Fruit fly (Drosophila melanogaster) whole organism, adult: ENCODE measurements around the gene Cow.

Experiments
- CG11617 ChIP-seq: fragments of 200-800 bp; sonication (Bioruptor generic); optimal IDR thresholded peaks from 2 replicates; lab custom pipeline; 2017; ENCODE audit warnings: mild to moderate bottlenecking, missing biosample characterization, missing genetic modification reagents, missing genetic modification characterization
- CG12768 ChIP-seq: fragments of 200-800 bp; sonication (Bioruptor generic); optimal IDR thresholded peaks from 2 replicates; lab custom pipeline; 2017; ENCODE audit warnings: missing biosample characterization, missing genetic modification characterization, mild to moderate bottlenecking, moderate library complexity, missing genetic modification reagents
- CG1620 ChIP-seq: fragments of 200-800 bp; sonication (Bioruptor generic); optimal IDR thresholded peaks from 2 replicates; lab custom pipeline; 2016; ENCODE audit warnings: missing biosample characterization, missing genetic modification characterization
- CG33017 ChIP-seq: fragments of 200-800 bp; sonication (Bioruptor generic); optimal IDR thresholded peaks from 2 replicates; lab custom pipeline; 2018; ENCODE audit warnings: missing biosample characterization, mild to moderate bottlenecking, missing genetic modification characterization, moderate library complexity
- CG5204 ChIP-seq: fragments of 200-800 bp; sonication (Bioruptor generic); optimal IDR thresholded peaks from 2 replicates; lab custom pipeline; 2016; ENCODE audit warnings: missing biosample characterization, missing genetic modification characterization
- CG7045 ChIP-seq: fragments of 200-800 bp; sonication (Bioruptor generic); optimal IDR thresholded peaks from 2 replicates; lab custom pipeline; 2017; ENCODE audit warnings: missing biosample characterization, mild to moderate bottlenecking, missing genetic modification characterization
- CG7101 ChIP-seq: fragments of 200-800 bp; sonication (Bioruptor generic); optimal IDR thresholded peaks from 2 replicates; lab custom pipeline; 2018; ENCODE audit warnings: missing biosample characterization, mild to moderate bottlenecking, missing genetic modification characterization, moderate library complexity
- Clk ChIP-seq: fragments of 200-800 bp; sonication (Bioruptor generic); optimal IDR thresholded peaks from 2 replicates; lab custom pipeline; 2017; ENCODE audit warnings: missing biosample characterization, missing genetic modification characterization
- Crg-1 ChIP-seq: fragments of 200-800 bp; sonication (Bioruptor generic); optimal IDR thresholded peaks from 2 replicates; lab custom pipeline; 2016; ENCODE audit warnings: missing biosample characterization, missing genetic modification characterization
- Hr96 ChIP-seq: fragments of 200-800 bp; sonication (Bioruptor generic); optimal IDR thresholded peaks from 2 replicates; lab custom pipeline; 2016; ENCODE audit warnings: missing biosample characterization, missing genetic modification characterization
- Mnt ChIP-seq: fragments of 200-800 bp; sonication (Bioruptor generic); optimal IDR thresholded peaks from 2 replicates; lab custom pipeline; 2016; ENCODE audit warnings: missing biosample characterization, mild to moderate bottlenecking, missing genetic modification characterization
- bab1 ChIP-seq: fragments of 200-800 bp; sonication (Bioruptor generic); optimal IDR thresholded peaks from 3 replicates; lab custom pipeline; 2019; ENCODE audit warnings: missing biosample characterization, mild to moderate bottlenecking, missing genetic modification characterization, moderate library complexity
- cic ChIP-seq: fragments of 200-800 bp; sonication (Bioruptor generic); optimal IDR thresholded peaks from 2 replicates; lab custom pipeline; 2017; ENCODE audit warnings: missing biosample characterization, mild to moderate bottlenecking, missing genetic modification characterization, moderate library complexity
- cnc ChIP-seq, 2 experiments: fragments of >200 bp; optimal IDR thresholded peaks; 2 replicates each; lab custom pipeline; 2017
- kay ChIP-seq: fragments of 200-800 bp; sonication (Bioruptor generic); peaks from one replicate; lab custom pipeline; 2016; ENCODE audit warnings: missing biosample characterization, missing genetic modification characterization, borderline replicate concordance
- ovo ChIP-seq: fragments of 200-800 bp; sonication (Bioruptor generic); optimal IDR thresholded peaks from 2 replicates; lab custom pipeline; 2016; ENCODE audit warnings: missing biosample characterization, missing genetic modification characterization
- pad ChIP-seq: fragments of 200-800 bp; sonication (Bioruptor generic); optimal IDR thresholded peaks from 3 replicates; lab custom pipeline; 2017; ENCODE audit warnings: missing biosample characterization, missing genetic modification characterization, mild to moderate bottlenecking, moderate library complexity, missing genetic modification reagents
- tj ChIP-seq: fragments of 200-800 bp; sonication (Bioruptor generic); optimal IDR thresholded peaks from 3 replicates; lab custom pipeline; 2017; ENCODE audit warnings: missing biosample characterization, mild to moderate bottlenecking, missing genetic modification characterization, moderate library complexity
- toe ChIP-seq: fragments of 200-800 bp; sonication (Bioruptor generic); optimal IDR thresholded peaks from 2 replicates; lab custom pipeline; 2016; ENCODE audit warnings: missing biosample characterization, missing genetic modification characterization

The Cow gene

DNA sequence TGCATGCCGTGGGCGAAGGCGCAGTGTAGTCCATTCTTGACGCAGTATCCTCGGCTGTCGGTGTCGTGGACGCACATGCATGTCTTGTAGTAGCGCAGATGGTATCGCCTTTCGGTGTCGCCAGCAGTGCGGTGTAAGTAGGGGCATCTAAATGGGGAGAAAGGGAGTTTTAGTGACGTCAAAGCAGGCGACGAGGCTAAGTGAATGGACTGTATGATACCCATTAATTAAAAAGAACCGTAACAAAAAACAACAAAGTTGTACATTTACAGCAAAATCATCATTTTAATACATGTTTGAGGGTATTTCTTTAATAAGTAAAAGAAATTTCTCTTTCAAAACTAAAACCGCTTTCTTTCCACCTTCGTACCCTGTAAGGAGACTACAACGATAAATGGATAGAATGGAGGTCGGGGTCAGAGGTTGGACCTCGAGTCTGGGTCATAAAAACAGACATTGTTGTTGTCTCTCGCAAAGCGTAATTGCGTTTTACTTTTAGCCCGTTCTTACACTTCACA is 43.9 kb upstream of the Cow start:
- no peak for TF ChIP-seq kay (GFP tag; lab: Kevin White, UChicago)
- no peak for TF ChIP-seq ovo
- TF ChIP-seq Mnt (GFP tag; lab: Kevin White, UChicago): no peak
- TF ChIP-seq tj (GFP tag; lab: Kevin White, UChicago): no peak
- no peak for TF ChIP-seq toe (GFP tag; lab: Kevin White, UChicago)
- no peak for TF ChIP-seq cnc (optimal IDR thresholded peaks at IDR 0.05; lab: Kevin White, UChicago)

dm6 chr3R:23149021-23149571 is 36.6 kb upstream of the Cow start:
- TF ChIP-seq CG33017 (tag; lab: Kevin White, UChicago): no peak
- no peak for TF ChIP-seq CG1620 (GFP tag; lab: Kevin White, UChicago)
- TF ChIP-seq toe (GFP tag; lab: Kevin White, UChicago): no peak
- no peak for TF ChIP-seq CG5204 (GFP tag; lab: Kevin White, UChicago)
- TF ChIP-seq CG7101: no peak
- TF ChIP-seq CG7045 (GFP tag; lab: Kevin White, UChicago): no peak

DNA sequence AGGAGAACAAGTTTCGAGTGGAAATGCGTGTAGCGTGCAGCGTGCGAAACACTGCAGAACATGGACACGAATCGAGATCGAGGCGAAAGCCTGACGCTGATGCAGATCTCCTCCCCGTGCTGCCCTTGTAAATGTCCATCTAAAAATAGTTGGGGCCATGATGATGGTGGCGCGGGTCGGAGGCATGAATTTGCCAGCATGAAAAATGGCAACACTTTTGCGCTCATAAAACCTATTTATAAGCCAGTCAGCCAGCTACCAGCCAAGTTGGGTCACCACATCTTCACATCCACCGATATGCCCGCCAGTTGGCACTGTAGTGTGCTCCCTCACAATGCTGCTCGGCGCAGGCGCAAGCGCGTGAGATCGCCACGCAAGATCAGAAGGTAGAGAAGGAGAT is 35.9 kb upstream of the Cow start:
- TF ChIP-seq Hr96 (GFP tag; lab: Kevin White, UChicago): no peak
- no peak for TF ChIP-seq toe (GFP tag; lab: Kevin White, UChicago)
- no peak for TF ChIP-seq cic (GFP tag; lab: Kevin White, UChicago)

DNA sequence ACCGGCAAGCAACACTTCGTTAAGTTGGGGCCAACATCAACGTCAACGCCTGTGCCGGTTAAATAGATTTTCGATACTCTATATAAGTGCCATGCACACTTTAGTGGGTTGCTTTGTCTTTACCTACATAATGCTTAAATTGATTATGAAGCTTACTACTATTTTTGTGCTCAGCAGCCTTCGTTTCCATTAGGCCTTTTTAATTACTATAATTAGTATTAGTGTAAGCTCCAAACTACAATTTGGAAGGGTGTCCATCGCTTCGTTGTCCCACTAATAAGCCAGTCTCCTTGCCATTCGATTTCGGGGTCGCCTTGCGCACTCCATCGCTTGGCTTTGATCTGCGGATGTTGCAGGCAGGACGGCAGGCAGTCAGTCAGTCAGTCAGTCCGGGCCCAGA is 35.1 kb upstream of the Cow start:
- TF ChIP-seq CG12768 (GFP tag; lab: Kevin White, UChicago) (no peak), CG7045 (GFP tag; lab: Kevin White, UChicago) (no peak), pad (GFP tag; lab: Kevin White, UChicago) (no peak), Mnt (GFP tag; lab: Kevin White, UChicago) (no peak), CG5204 (GFP tag; lab: Kevin White, UChicago) (no peak)

DNA sequence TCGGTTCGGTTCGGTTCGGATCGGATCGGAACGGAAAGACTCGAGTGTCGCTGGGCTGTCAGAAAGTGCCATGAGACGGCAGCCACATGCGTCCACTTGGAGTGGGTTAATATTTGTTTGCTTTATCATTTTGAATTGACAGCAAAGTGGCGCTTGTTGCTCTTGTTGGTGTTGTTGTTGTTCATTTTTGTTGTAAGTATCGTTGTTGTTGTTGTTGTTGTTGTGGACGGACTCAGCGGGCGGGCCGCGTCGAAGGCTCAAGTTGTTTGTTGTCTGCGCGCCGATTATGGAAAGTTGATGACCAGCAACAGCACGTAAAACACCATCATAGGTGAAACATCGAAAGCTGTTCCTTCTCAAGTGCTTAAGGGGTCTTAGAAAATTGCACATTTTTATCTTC is 34.5 kb upstream of the Cow start:
- no peak for TF ChIP-seq CG11617 (GFP tag; lab: Kevin White, UChicago)

DNA sequence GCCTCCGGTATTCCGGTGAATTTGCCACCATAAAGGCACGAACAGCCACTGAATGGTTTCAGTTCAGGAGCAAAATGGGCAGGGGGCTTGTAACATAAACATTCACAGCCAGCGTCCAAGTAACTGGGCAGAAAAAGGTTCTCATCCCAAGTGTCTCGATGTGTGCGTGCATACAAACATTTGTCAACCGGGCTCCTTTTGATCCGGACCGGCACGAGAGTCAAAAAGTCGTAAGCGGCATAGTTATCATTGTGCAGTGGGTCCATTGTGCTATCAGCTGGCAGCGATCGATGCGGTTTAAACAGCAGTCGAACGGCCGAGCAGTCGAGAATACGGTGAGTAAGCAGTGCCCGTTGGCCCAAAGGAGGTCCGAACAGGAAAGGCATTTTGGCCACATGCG is 33.2 kb upstream of the Cow start:
- TF ChIP-seq CG7101 (no peak), CG12768 (GFP tag; lab: Kevin White, UChicago) (no peak), kay (GFP tag; lab: Kevin White, UChicago) (no peak), Mnt (GFP tag; lab: Kevin White, UChicago) (no peak), Crg-1 (GFP tag; lab: Kevin White, UChicago) (no peak), CG1620 (GFP tag; lab: Kevin White, UChicago) (no peak), ovo (no peak)

- TF ChIP-seq Crg-1 (GFP tag; lab: Kevin White, UChicago) (no peak), cic (GFP tag; lab: Kevin White, UChicago) (no peak), cnc (optimal IDR thresholded peaks at IDR 0.05; lab: Kevin White, UChicago) (no peak), CG7045 (GFP tag; lab: Kevin White, UChicago) (no peak), tj (GFP tag; lab: Kevin White, UChicago) (no peak), CG12768 (GFP tag; lab: Kevin White, UChicago) (no peak)
These were observed 32.1 kb upstream of the Cow start for dm6 chr3R:23144654-23145053.

DNA sequence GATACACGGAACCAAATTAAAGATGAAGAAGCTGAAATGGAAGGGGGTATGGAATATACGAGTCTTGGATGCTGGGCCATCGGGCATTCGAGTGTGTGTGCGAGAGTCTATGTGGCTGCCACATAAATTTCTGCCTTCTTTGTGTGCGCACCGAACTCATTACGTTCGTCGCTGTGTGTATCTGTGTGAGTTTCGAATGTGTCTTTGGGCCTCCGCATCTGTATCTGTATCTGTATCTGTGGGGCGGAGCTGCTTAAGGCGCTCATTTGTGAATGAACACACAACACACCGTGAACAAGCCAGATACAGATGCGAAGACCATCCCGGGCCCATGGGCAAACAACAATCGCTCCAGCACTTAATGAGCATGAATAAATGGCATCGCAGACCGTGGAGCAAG is 30.9 kb upstream of the Cow start:
- TF ChIP-seq CG12768 (GFP tag; lab: Kevin White, UChicago): no peak
- TF ChIP-seq Mnt (GFP tag; lab: Kevin White, UChicago): no peak

DNA sequence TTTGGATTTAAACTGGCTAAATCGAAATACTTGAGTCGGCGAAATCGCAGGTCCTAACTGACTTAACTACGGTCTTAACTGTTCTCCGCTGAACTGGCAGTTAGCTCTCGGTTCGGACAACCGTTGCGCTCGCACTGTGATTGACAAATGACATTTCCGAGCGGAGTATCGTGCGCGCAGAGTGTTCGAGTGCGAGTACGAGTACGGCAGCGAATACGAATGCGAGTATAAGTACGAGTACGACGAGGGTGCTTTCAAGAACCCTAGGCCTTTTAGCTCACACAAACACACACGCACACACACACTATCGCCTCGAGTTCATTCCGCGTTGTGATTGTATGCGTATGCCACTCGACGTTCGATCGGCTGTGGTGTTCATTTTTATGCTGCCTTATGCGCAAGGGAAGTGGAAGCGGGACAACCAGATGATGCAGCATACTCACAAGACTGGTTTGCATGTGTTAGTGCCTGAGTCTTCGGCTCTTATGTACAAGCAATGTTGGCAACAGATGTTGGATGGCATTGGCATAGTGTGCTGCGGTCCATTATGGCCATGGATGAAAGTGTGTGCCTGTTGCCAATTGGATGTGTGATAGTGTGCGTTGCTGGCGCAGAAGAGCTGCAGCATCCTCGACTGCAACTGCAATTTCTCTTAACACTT is 29.3 kb upstream of the Cow start, which contains the start of gene hh:
Gene hh (minus strand): TSS at position 229 of the 661 bp plus-strand sequence.
- TF ChIP-seq cnc (optimal IDR thresholded peaks at IDR 0.05; lab: Kevin White, UChicago) (no peak), pad (GFP tag; lab: Kevin White, UChicago) (no peak), Crg-1 (GFP tag; lab: Kevin White, UChicago) (no peak), CG7045 (GFP tag; lab: Kevin White, UChicago) (no peak), kay (GFP tag; lab: Kevin White, UChicago) (no peak), Clk (GFP tag; lab: Kevin White, UChicago) (no peak), CG1620 (GFP tag; lab: Kevin White, UChicago) (no peak), tj (GFP tag; lab: Kevin White, UChicago) (no peak), CG12768 (GFP tag; lab: Kevin White, UChicago) (no peak), cic (GFP tag; lab: Kevin White, UChicago) (no peak), CG7101 (no peak), ovo (no peak), CG11617 (GFP tag; lab: Kevin White, UChicago) (no peak), bab1 (no peak), CG5204 (GFP tag; lab: Kevin White, UChicago) (no peak), CG33017 (tag; lab: Kevin White, UChicago) (no peak), Hr96 (GFP tag; lab: Kevin White, UChicago) (no peak), Mnt (GFP tag; lab: Kevin White, UChicago) (no peak)
